Fruit fly (Drosophila melanogaster): ENCODE results near the gene MED30.

The MED30 gene

dm6 chr3L:633272-634254, 20.3 kb downstream of the MED30 start (continued):
- TF ChIP-seq CG16815 (GFP tag; optimal IDR thresholded peaks at IDR 0.05) (peak; percentile 82), crc (GFP tag; optimal IDR thresholded peaks at IDR 0.05) (no peak), ewg (GFP tag; optimal IDR thresholded peaks at IDR 0.05) (peak; percentile 87), CG13624 (GFP tag; optimal IDR thresholded peaks at IDR 0.05) (peak; percentile 46), sna (GFP tag; IDR thresholded peaks at IDR 0.05; ENCODE audit: partially characterized antibody) (no peak), CoRest (tag; optimal IDR thresholded peaks at IDR 0.05) (peak; percentile 88), CG3065 (GFP tag; optimal IDR thresholded peaks at IDR 0.05) (peak; percentile 73), sr (GFP tag; IDR thresholded peaks at IDR 0.05) (peak; percentile 92; the same call in 2 of the 3 replicates), HLH3B (GFP tag; IDR thresholded peaks at IDR 0.05) (peak; percentile 88), Abd-B (GFP tag; optimal IDR thresholded peaks at IDR 0.05) (peak; percentile 86), Rfx (GFP tag; IDR thresholded peaks at IDR 0.05) (peak; percentile 62), CG18619 (GFP tag; optimal IDR thresholded peaks at IDR 0.05) (peak; percentile 77), CG3726 (GFP tag; IDR thresholded peaks at IDR 0.05) (peak; percentile 77; the same call in 1 of the 3 replicates), CHES-1-like (GFP tag; optimal IDR thresholded peaks at IDR 0.05) (peak; percentile 72), corto (GFP tag; optimal IDR thresholded peaks at IDR 0.05) (no peak), klu (GFP tag; IDR thresholded peaks at IDR 0.05) (0 out of 2 replicates have a peak, but pooled peaks have one; percentile 30), CG8388 (GFP tag; optimal IDR thresholded peaks at IDR 0.05) (peak; percentile 91), Hmx (GFP tag; optimal IDR thresholded peaks at IDR 0.05) (no peak), Bdp1 (GFP tag; optimal IDR thresholded peaks at IDR 0.05) (peak; percentile 52), CG10959 (GFP tag; IDR thresholded peaks at IDR 0.05) (peak; percentile 83), CG10462 (GFP tag; optimal IDR thresholded peaks at IDR 0.05) (peak; percentile 78), CG15696 (tag; optimal IDR thresholded peaks at IDR 0.05) (peak; percentile 81), Hmr (GFP tag; optimal IDR thresholded peaks at IDR 0.05) (peak; percentile 23), sc (optimal IDR thresholded peaks at IDR 0.05) (no peak), sc (GFP tag; optimal IDR thresholded peaks at IDR 0.05) (peak; percentile 88), repo (GFP tag; optimal IDR thresholded peaks at IDR 0.05) (peak; percentile 73), gsb (GFP tag; IDR thresholded peaks at IDR 0.05) (no peak), Ssrp (tag; optimal IDR thresholded peaks at IDR 0.05) (peak; percentile 94), CG18262 (tag; optimal IDR thresholded peaks at IDR 0.05) (peak; percentile 91), rib (GFP tag; IDR thresholded peaks at IDR 0.05) (no peak), D19A (tag; optimal IDR thresholded peaks at IDR 0.05) (peak; percentile 86), vnd (GFP tag; IDR thresholded peaks at IDR 0.05; ENCODE audit: partially characterized antibody) (no peak), CG14441 (GFP tag; IDR thresholded peaks at IDR 0.05) (peak; percentile 73), CG33557 (GFP tag; optimal IDR thresholded peaks at IDR 0.05) (peak; percentile 83), CG4424 (GFP tag; optimal IDR thresholded peaks at IDR 0.05) (peak; percentile 92), Dbx (GFP tag; IDR thresholded peaks at IDR 0.05) (no peak), HLH54F (GFP tag; optimal IDR thresholded peaks at IDR 0.05) (peak; percentile 62), Hsf (GFP tag; optimal IDR thresholded peaks at IDR 0.05) (peak; percentile 87), pita (GFP tag; optimal IDR thresholded peaks at IDR 0.05) (no peak), CG14860 (GFP tag; IDR thresholded peaks at IDR 0.05; ENCODE audit: partially characterized antibody) (no peak), bsh (GFP tag; optimal IDR thresholded peaks at IDR 0.05) (peak; percentile 35 to 96), CG3995 (GFP tag; optimal IDR thresholded peaks at IDR 0.05) (no peak), ranshi (GFP tag; IDR thresholded peaks at IDR 0.05) (peak; percentile 85), slbo (GFP tag; IDR thresholded peaks at IDR 0.05) (peak; percentile 49), CG4730 (GFP tag; IDR thresholded peaks at IDR 0.05) (peak; percentile 65), en (GFP tag; optimal IDR thresholded peaks at IDR 0.05) (peak; percentile 58), CG12071 (GFP tag; optimal IDR thresholded peaks at IDR 0.05) (peak; percentile 69), nerfin-1 (tag; optimal IDR thresholded peaks at IDR 0.05) (peak; percentile 81), Mes4 (GFP tag; optimal IDR thresholded peaks at IDR 0.05) (peak; percentile 92)

Data from whole organism, embryonic.